Fruit fly (Drosophila melanogaster): ENCODE data around the gene Nhe3.

Nhe3 gene

dm6 chr2L:6647103-6647711 is 37.0 kb downstream of the Nhe3 start (continued):
- TF ChIP-seq CG12219 (GFP tag; optimal IDR thresholded peaks at IDR 0.05): peak; percentile 99
- TF ChIP-seq CG4328 (GFP tag; optimal IDR thresholded peaks at IDR 0.05): peak; percentile 97
- peak; percentile 85 for TF ChIP-seq ham (GFP tag; IDR thresholded peaks at IDR 0.05)
- TF ChIP-seq CG10366 (GFP tag; IDR thresholded peaks at IDR 0.05): peak; percentile 97
- TF ChIP-seq Fer3 (tag; optimal IDR thresholded peaks at IDR 0.05): peak; percentile 97
- TF ChIP-seq sim (GFP tag; IDR thresholded peaks at IDR 0.05): peak; percentile 97
- TF ChIP-seq Awh (GFP tag; IDR thresholded peaks at IDR 0.05): peak; percentile 98
- TF ChIP-seq scrt (GFP tag; optimal IDR thresholded peaks at IDR 0.05): peak; percentile 89
- TF ChIP-seq CG6175 (GFP tag; IDR thresholded peaks at IDR 0.05): peak; percentile 90
- peak in 1 of 3 experiments; percentile 97 for TF ChIP-seq lola (GFP tag; optimal IDR thresholded peaks at IDR 0.05)
- TF ChIP-seq CG17568 (GFP tag; optimal IDR thresholded peaks at IDR 0.05): peak; percentile 99
- TF ChIP-seq jing (GFP tag; optimal IDR thresholded peaks at IDR 0.05): peak; percentile 98
- TF ChIP-seq run (tag; optimal IDR thresholded peaks at IDR 0.05): peak; percentile 98
- TF ChIP-seq CG31388 (GFP tag; optimal IDR thresholded peaks at IDR 0.05): peak; percentile 93
- TF ChIP-seq CG3995 (GFP tag; optimal IDR thresholded peaks at IDR 0.05): peak; percentile 68
- TF ChIP-seq kni (GFP tag; optimal IDR thresholded peaks at IDR 0.05): peak; percentile 97
- TF ChIP-seq CG17328 (GFP tag; IDR thresholded peaks at IDR 0.05): peak; percentile 98
- TF ChIP-seq hth (optimal IDR thresholded peaks at IDR 0.05): no peak
- no peak for TF ChIP-seq lov (optimal IDR thresholded peaks at IDR 0.05)
- TF ChIP-seq lov (GFP tag; IDR thresholded peaks at IDR 0.05): peak; percentile 95
- peak; percentile 92 for TF ChIP-seq dimm (GFP tag; IDR thresholded peaks at IDR 0.05)
- TF ChIP-seq CG8924 (tag; optimal IDR thresholded peaks at IDR 0.05): peak; percentile 99
- TF ChIP-seq CG15479 (GFP tag; optimal IDR thresholded peaks at IDR 0.05): peak; percentile 89
- TF ChIP-seq btn (GFP tag; optimal IDR thresholded peaks at IDR 0.05): peak; percentile 98
- peak; percentile 92 for TF ChIP-seq al (GFP tag; IDR thresholded peaks at IDR 0.05)
- peak; percentile 95 for TF ChIP-seq CG4730 (GFP tag; IDR thresholded peaks at IDR 0.05)
- TF ChIP-seq cas (GFP tag; IDR thresholded peaks at IDR 0.05): peak; percentile 88
- peak; percentile 98 for TF ChIP-seq Atf6 (GFP tag; IDR thresholded peaks at IDR 0.05)
- peak; percentile 98 for TF ChIP-seq Bteb2 (GFP tag; optimal IDR thresholded peaks at IDR 0.05)
- peak; percentile 97 for TF ChIP-seq Max (GFP tag; optimal IDR thresholded peaks at IDR 0.05)
- TF ChIP-seq ERR (GFP tag; optimal IDR thresholded peaks at IDR 0.05): peak; percentile 98
- peak; percentile 99 for TF ChIP-seq salm (tag; optimal IDR thresholded peaks at IDR 0.05)
- TF ChIP-seq CG15011 (GFP tag; optimal IDR thresholded peaks at IDR 0.05): peak; percentile 96
- TF ChIP-seq NFAT (GFP tag; IDR thresholded peaks at IDR 0.05): peak; percentile 96
- peak; percentile 98 for TF ChIP-seq nau (GFP tag; optimal IDR thresholded peaks at IDR 0.05)
- peak; percentile 98 for TF ChIP-seq en (GFP tag; optimal IDR thresholded peaks at IDR 0.05)
- TF ChIP-seq CG2116 (GFP tag; optimal IDR thresholded peaks at IDR 0.05): peak; percentile 92
- TF ChIP-seq pum (GFP tag; optimal IDR thresholded peaks at IDR 0.05): peak; percentile 98
- TF ChIP-seq pzg (GFP tag; optimal IDR thresholded peaks at IDR 0.05): peak; percentile 15
- TF ChIP-seq psq (GFP tag; optimal IDR thresholded peaks at IDR 0.05): peak; percentile 97
- peak; percentile 96 for TF ChIP-seq MTF-1 (GFP tag; optimal IDR thresholded peaks at IDR 0.05; ENCODE audit: borderline replicate concordance)
- peak; percentile 99 for TF ChIP-seq sqz (GFP tag; optimal IDR thresholded peaks at IDR 0.05)
- peak; percentile 88 for TF ChIP-seq Poxn (GFP tag; IDR thresholded peaks at IDR 0.05)
- TF ChIP-seq cwo (GFP tag; optimal IDR thresholded peaks at IDR 0.05): peak; percentile 96
- TF ChIP-seq E2f1 (GFP tag; IDR thresholded peaks at IDR 0.05): peak; percentile 97
- peak; percentile 98 for TF ChIP-seq CG30431 (GFP tag; optimal IDR thresholded peaks at IDR 0.05)
- peak; percentile 95 for TF ChIP-seq Hand (GFP tag; optimal IDR thresholded peaks at IDR 0.05)
- peak; percentile 96 for TF ChIP-seq chinmo (GFP tag; IDR thresholded peaks at IDR 0.05; ENCODE audit: partially characterized antibody)
- TF ChIP-seq esg (GFP tag; conservative IDR thresholded peaks at IDR 0.05): peak; percentile 96
- TF ChIP-seq bowl (GFP tag; IDR thresholded peaks at IDR 0.05): peak; percentile 95
- TF ChIP-seq kay (GFP tag; optimal IDR thresholded peaks at IDR 0.05): peak; percentile 96
